Worm (Caenorhabditis elegans) whole organism, young adult: Measurements from ENCODE around the gene C07B5.8.

ENCODE experiments used
- B0035.1 ChIP-seq: sonication (generic microtip); optimal IDR thresholded peaks from 2 replicates; lab custom pipeline; 2016; ENCODE audit warnings: missing genetic modification characterization, mild to moderate bottlenecking, missing compliant biosample characterization, missing genotype, missing genetic modification reagents
- F33H1.4 ChIP-seq: fragments of 200-800 bp; sonication (Bioruptor generic); IDR thresholded peaks from 2 replicates; pipeline ENCODE4 v1.3.6; 2022; ENCODE audit warnings: missing genetic modification reagents, missing genetic modification characterization, missing compliant biosample characterization
- ama-1 ChIP-seq, 3 experiments: fragments of 150-350 bp in 1 of 3; sonication (generic microtip) in 2 of 3; optimal IDR thresholded peaks; 2 replicates each; lab custom pipeline; 2014 to 2018; ENCODE audit warnings: missing biosample characterization in 2 of 3, missing genetic modification characterization in 2 of 3, missing genetic modification reagents in 2 of 3
- athp-1 ChIP-seq: sonication (generic microtip); optimal IDR thresholded peaks from 2 replicates; lab custom pipeline; 2017; ENCODE audit warnings: mild to moderate bottlenecking, missing genetic modification characterization, missing compliant biosample characterization
- cebp-1 ChIP-seq, 2 experiments: fragments of 200-800 bp in 1 of 2; sonication (Bioruptor generic) in 1 of 2; sonication (generic microtip) in 1 of 2; IDR thresholded peaks in 1 of 2; optimal IDR thresholded peaks in 1 of 2; 2 replicates each; pipeline versions ENCODE4 v1.3.6 to Lab custom; 2017 to 2022; ENCODE audit warnings: missing compliant biosample characterization in 2 of 2, missing genetic modification characterization in 2 of 2, mild to moderate bottlenecking in 1 of 2, missing genetic modification reagents in 1 of 2, moderate library complexity in 1 of 2
- ceh-58 ChIP-seq: fragments of 200-800 bp; sonication (Bioruptor generic); IDR thresholded peaks from 2 replicates; pipeline ENCODE4 v1.3.6; 2022; ENCODE audit warnings: missing genetic modification characterization, missing compliant biosample characterization
- ceh-79 ChIP-seq: sonication (generic microtip); optimal IDR thresholded peaks from 2 replicates; lab custom pipeline; 2017; ENCODE audit warnings: mild to moderate bottlenecking, missing genetic modification characterization, missing compliant biosample characterization
- efl-1 ChIP-seq: fragments of 150-350 bp; optimal IDR thresholded peaks from 2 replicates; lab custom pipeline; 2014; ENCODE audit warnings: missing biosample characterization, missing genetic modification reagents, missing genetic modification characterization
- nhr-179 ChIP-seq: sonication (generic microtip); optimal IDR thresholded peaks from 2 replicates; lab custom pipeline; 2016; ENCODE audit warnings: mild to moderate bottlenecking, missing genetic modification characterization, missing compliant biosample characterization
- nhr-90 ChIP-seq: sonication (generic microtip); optimal IDR thresholded peaks from 2 replicates; lab custom pipeline; 2016; ENCODE audit warnings: missing genotype, mild to moderate bottlenecking, missing genetic modification characterization, missing compliant biosample characterization
- repo-1 ChIP-seq: sonication (generic microtip); optimal IDR thresholded peaks from 2 replicates; lab custom pipeline; 2017; ENCODE audit warnings: mild to moderate bottlenecking, missing genetic modification characterization, missing compliant biosample characterization
- snpc-3.4 ChIP-seq: sonication (generic microtip); optimal IDR thresholded peaks from 2 replicates; lab custom pipeline; 2017; ENCODE audit warnings: missing genetic modification characterization, mild to moderate bottlenecking, missing compliant biosample characterization, antibody characterized with exemption, moderate library complexity, missing genotype, missing genetic modification reagents
- sptf-2 ChIP-seq: fragments of 200-800 bp; sonication (Bioruptor generic); optimal IDR thresholded peaks from 2 replicates; lab custom pipeline; 2018; ENCODE audit warnings: mild to moderate bottlenecking, missing genetic modification characterization, missing compliant biosample characterization
- ztf-28 ChIP-seq: fragments of 200-800 bp; sonication (Bioruptor generic); IDR thresholded peaks from 2 replicates; pipeline ENCODE4 v1.3.6; 2022; ENCODE audit warnings: missing genetic modification reagents, missing genetic modification characterization, missing compliant biosample characterization

DNA sequence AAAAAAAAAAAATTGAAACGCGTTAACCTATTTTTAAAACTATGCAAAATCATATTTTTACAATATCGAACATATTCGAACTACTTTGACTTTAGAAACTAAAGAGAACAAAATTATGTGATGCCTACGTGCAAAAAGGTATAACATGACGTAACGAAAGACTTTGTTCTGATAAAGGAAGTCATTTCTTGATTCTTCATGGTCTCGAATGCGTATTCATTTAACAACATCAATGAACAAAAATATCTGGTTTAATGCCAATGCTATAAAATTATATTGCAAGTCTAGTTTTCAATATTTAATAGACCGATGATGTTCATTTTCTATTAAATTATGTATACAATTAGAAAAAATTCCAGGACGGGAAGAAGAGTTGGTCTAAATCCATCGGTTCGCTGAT, 557 bp downstream of the C07B5.8 start:
- TF ChIP-seq nhr-90 (tag; lab: Kevin White, UChicago), result no peak
- no peak for TF ChIP-seq ztf-28 (GFP tag; lab: Robert Waterston, UW)
- TF ChIP-seq efl-1, result no peak
- TF ChIP-seq B0035.1 (tag; lab: Kevin White, UChicago), result no peak
- no peak for TF ChIP-seq nhr-179
- TF ChIP-seq cebp-1 (GFP tag; IDR thresholded peaks at IDR 0.05; lab: Robert Waterston, UW), result no peak
- no peak for TF ChIP-seq cebp-1 (tag; optimal IDR thresholded peaks at IDR 0.05; lab: Kevin White, UChicago)
- TF ChIP-seq snpc-3.4 (tag; lab: Kevin White, UChicago), result no peak
- no peak for TF ChIP-seq repo-1 (tag; lab: Kevin White, UChicago)
- no peak for TF ChIP-seq F33H1.4
- no peak for TF ChIP-seq sptf-2 (GFP tag; lab: Kevin White, UChicago)
- TF ChIP-seq ama-1 (optimal IDR thresholded peaks at IDR 0.05; lab: Kevin White, UChicago), result no peak
- no peak for TF ChIP-seq ama-1 (GFP tag; optimal IDR thresholded peaks at IDR 0.05; lab: Kevin White, UChicago)
- no peak for TF ChIP-seq ceh-58
- TF ChIP-seq athp-1 (tag; lab: Kevin White, UChicago), result no peak
- no peak for TF ChIP-seq ceh-79 (tag; lab: Kevin White, UChicago)
